Fruit fly (Drosophila melanogaster) whole organism, wandering third instar larva: Measurements from ENCODE around the gene RhoBTB.

Experiments
- Abd-B ChIP-seq: fragments of >200 bp; optimal IDR thresholded peaks from 2 replicates; lab custom pipeline; 2017; ENCODE audit warnings: missing biosample characterization, missing genetic modification characterization
- CG32264 ChIP-seq: fragments of 200-800 bp; sonication (Bioruptor generic); optimal IDR thresholded peaks from 2 replicates; lab custom pipeline; 2016; ENCODE audit warnings: missing biosample characterization, missing genetic modification characterization
- CG9705 ChIP-seq: fragments of 200-800 bp; sonication (Bioruptor generic); optimal IDR thresholded peaks from 2 replicates; lab custom pipeline; 2018; ENCODE audit warnings: missing biosample characterization, mild to moderate bottlenecking, missing genetic modification characterization
- CrebA ChIP-seq: fragments of 200-800 bp; sonication (Bioruptor generic); optimal IDR thresholded peaks from 2 replicates; lab custom pipeline; 2016; ENCODE audit warnings: missing biosample characterization, mild to moderate bottlenecking, missing genetic modification characterization, borderline replicate concordance
- Dfd ChIP-seq: fragments of >200 bp; optimal IDR thresholded peaks from 2 replicates; lab custom pipeline; 2017; ENCODE audit warnings: missing biosample characterization, missing genetic modification characterization
- Dif ChIP-seq: fragments of 200-275, 200-300 bp; sonication (Bioruptor generic); optimal IDR thresholded peaks from 2 replicates; lab custom pipeline; 2018; ENCODE audit warnings: missing biosample characterization, missing genetic modification characterization; ENCODE audit not compliant: partially characterized antibody
- GATAd ChIP-seq: sonication (Bioruptor generic); optimal IDR thresholded peaks from 2 replicates; lab custom pipeline; 2016; ENCODE audit warnings: missing biosample characterization, missing genetic modification characterization
- HLH106 ChIP-seq: fragments of 200-800 bp; optimal IDR thresholded peaks from 3 replicates; lab custom pipeline; 2019; ENCODE audit warnings: missing biosample characterization, mild to moderate bottlenecking, missing genetic modification characterization, moderate library complexity
- Hnf4 ChIP-seq: fragments of 200-800 bp; sonication (Bioruptor generic); optimal IDR thresholded peaks from 2 replicates; lab custom pipeline; 2016; ENCODE audit warnings: missing biosample characterization, mild to moderate bottlenecking, missing genetic modification characterization
- Hr78 ChIP-seq: fragments of >200 bp; optimal IDR thresholded peaks from 2 replicates; lab custom pipeline; 2017; ENCODE audit warnings: missing biosample characterization, missing genetic modification characterization
- Hr83 ChIP-seq: fragments of 200-300 bp; sonication (Bioruptor generic); optimal IDR thresholded peaks from 2 replicates; lab custom pipeline; 2016; ENCODE audit warnings: missing biosample characterization, mild to moderate bottlenecking, missing genetic modification characterization, moderate library complexity; ENCODE audit not compliant: poor library complexity, severe bottlenecking
- Jra ChIP-seq: sonication (Bioruptor generic); optimal IDR thresholded peaks from 2 replicates; lab custom pipeline; 2016; ENCODE audit warnings: missing biosample characterization, missing genetic modification characterization
- Mio ChIP-seq: sonication (Bioruptor generic); optimal IDR thresholded peaks from 2 replicates; lab custom pipeline; 2016; ENCODE audit warnings: missing biosample characterization, missing genetic modification characterization
- Myc ChIP-seq: fragments of >200 bp; optimal IDR thresholded peaks from 2 replicates; lab custom pipeline; 2017
- N ChIP-seq: fragments of >200 bp; optimal IDR thresholded peaks from 2 replicates; lab custom pipeline; 2018; ENCODE audit warnings: missing biosample characterization, missing external identifiers, missing genetic modification characterization
- OdsH ChIP-seq: fragments of 200-800 bp; sonication (Bioruptor generic); optimal IDR thresholded peaks from 2 replicates; lab custom pipeline; 2016; ENCODE audit warnings: missing biosample characterization, mild to moderate bottlenecking, missing genetic modification characterization
- Rel ChIP-seq, 2 experiments: fragments of 200-800 bp; sonication (Bioruptor generic) in 1 of 2; optimal IDR thresholded peaks; 2 replicates in 1 of 2; 3 replicates in 1 of 2; lab custom pipeline; 2016 to 2019; ENCODE audit warnings: mild to moderate bottlenecking in 2 of 2, missing biosample characterization in 2 of 2, missing genetic modification characterization in 2 of 2, moderate library complexity in 1 of 2
- Sp1 ChIP-seq: fragments of 200-800 bp; sonication (Bioruptor generic); optimal IDR thresholded peaks from 3 replicates; lab custom pipeline; 2019; ENCODE audit warnings: missing biosample characterization, mild to moderate bottlenecking, missing genetic modification characterization, moderate library complexity
- Vsx2 ChIP-seq: fragments of 200-300, 225-300 bp; sonication (Bioruptor generic); optimal IDR thresholded peaks from 2 replicates; lab custom pipeline; 2018; ENCODE audit warnings: missing biosample characterization, missing genetic modification characterization; ENCODE audit not compliant: partially characterized antibody
- br ChIP-seq: fragments of 200-800 bp; sonication (Bioruptor generic); optimal IDR thresholded peaks from 2 replicates; lab custom pipeline; 2016; ENCODE audit warnings: missing biosample characterization, missing genetic modification characterization
- brk ChIP-seq: fragments of 200-800 bp; sonication (Bioruptor generic); optimal IDR thresholded peaks from 2 replicates; lab custom pipeline; 2016; ENCODE audit warnings: missing biosample characterization, mild to moderate bottlenecking, missing genetic modification characterization
- dl ChIP-seq, 2 experiments: fragments of 175-275, 200-275 bp in 1 of 2; fragments of 200-275 bp in 1 of 2; sonication (Bioruptor generic); optimal IDR thresholded peaks; lab custom pipeline; 2018; ENCODE audit warnings: mild to moderate bottlenecking in 2 of 2, missing biosample characterization in 2 of 2, missing genetic modification characterization in 2 of 2, moderate library complexity in 2 of 2; ENCODE audit not compliant: partially characterized antibody in 2 of 2, insufficient read depth in 1 of 2
- dmrt93B ChIP-seq: fragments of 200-800 bp; sonication (Bioruptor generic); optimal IDR thresholded peaks from 2 replicates; lab custom pipeline; 2018; ENCODE audit warnings: missing biosample characterization, mild to moderate bottlenecking, missing genetic modification characterization
- dsf ChIP-seq: sonication (Bioruptor generic); optimal IDR thresholded peaks from 2 replicates; lab custom pipeline; 2016; ENCODE audit warnings: missing biosample characterization, missing genetic modification characterization, borderline replicate concordance
- ey ChIP-seq: fragments of 200-800 bp; sonication (Bioruptor generic); optimal IDR thresholded peaks from 2 replicates; lab custom pipeline; 2016; ENCODE audit warnings: missing biosample characterization, missing genetic modification characterization
- foxo ChIP-seq, 2 experiments: fragments of 200-800 bp; sonication (Bioruptor generic); optimal IDR thresholded peaks; 2 replicates in 1 of 2; 3 replicates in 1 of 2; lab custom pipeline; 2016 to 2017; ENCODE audit warnings: missing biosample characterization in 2 of 2, missing genetic modification characterization in 2 of 2
- fru ChIP-seq: fragments of 200-800 bp; sonication (Bioruptor generic); optimal IDR thresholded peaks from 3 replicates; lab custom pipeline; 2016; ENCODE audit warnings: missing biosample characterization, mild to moderate bottlenecking, missing genetic modification characterization
- h ChIP-seq: fragments of 200-800 bp; sonication (Bioruptor generic); optimal IDR thresholded peaks from 3 replicates; lab custom pipeline; 2016; ENCODE audit warnings: missing biosample characterization, mild to moderate bottlenecking, missing genetic modification characterization
- jim ChIP-seq: fragments of 175-275, 200-325 bp; sonication (Bioruptor generic); optimal IDR thresholded peaks from 2 replicates; lab custom pipeline; 2016; ENCODE audit warnings: missing biosample characterization, mild to moderate bottlenecking, missing genetic modification characterization
- lola ChIP-seq: fragments of >200 bp; optimal IDR thresholded peaks from 2 replicates; lab custom pipeline; 2017; ENCODE audit warnings: missing biosample characterization, missing genetic modification characterization
- pan ChIP-seq: fragments of >200 bp; optimal IDR thresholded peaks from 2 replicates; lab custom pipeline; 2017
- psq ChIP-seq: fragments of 200-800 bp; sonication (Bioruptor generic); optimal IDR thresholded peaks from 3 replicates; lab custom pipeline; 2017; ENCODE audit warnings: missing biosample characterization, mild to moderate bottlenecking, missing genetic modification characterization, moderate library complexity
- rgr ChIP-seq: fragments of 200-800 bp; sonication (Bioruptor generic); optimal IDR thresholded peaks from 3 replicates; lab custom pipeline; 2016; ENCODE audit warnings: missing biosample characterization, mild to moderate bottlenecking, missing genetic modification characterization
- sage ChIP-seq: fragments of 200-800 bp; sonication (Bioruptor generic); optimal IDR thresholded peaks from 2 replicates; lab custom pipeline; 2016; ENCODE audit warnings: missing biosample characterization, mild to moderate bottlenecking, missing genetic modification characterization
- sv ChIP-seq: fragments of 200-800 bp; sonication (Bioruptor generic); optimal IDR thresholded peaks from 3 replicates; lab custom pipeline; 2016; ENCODE audit warnings: missing biosample characterization, missing genetic modification characterization
- tai ChIP-seq: sonication (Bioruptor generic); optimal IDR thresholded peaks from 2 replicates; lab custom pipeline; 2016; ENCODE audit warnings: missing biosample characterization, missing genetic modification characterization
- usp ChIP-seq: fragments of >200 bp; optimal IDR thresholded peaks from 2 replicates; lab custom pipeline; 2017; ENCODE audit warnings: missing biosample characterization, missing genetic modification characterization
- woc ChIP-seq: sonication (Bioruptor generic); optimal IDR thresholded peaks from 2 replicates; lab custom pipeline; 2016; ENCODE audit warnings: missing biosample characterization, mild to moderate bottlenecking, missing genetic modification characterization

The RhoBTB gene

DNA sequence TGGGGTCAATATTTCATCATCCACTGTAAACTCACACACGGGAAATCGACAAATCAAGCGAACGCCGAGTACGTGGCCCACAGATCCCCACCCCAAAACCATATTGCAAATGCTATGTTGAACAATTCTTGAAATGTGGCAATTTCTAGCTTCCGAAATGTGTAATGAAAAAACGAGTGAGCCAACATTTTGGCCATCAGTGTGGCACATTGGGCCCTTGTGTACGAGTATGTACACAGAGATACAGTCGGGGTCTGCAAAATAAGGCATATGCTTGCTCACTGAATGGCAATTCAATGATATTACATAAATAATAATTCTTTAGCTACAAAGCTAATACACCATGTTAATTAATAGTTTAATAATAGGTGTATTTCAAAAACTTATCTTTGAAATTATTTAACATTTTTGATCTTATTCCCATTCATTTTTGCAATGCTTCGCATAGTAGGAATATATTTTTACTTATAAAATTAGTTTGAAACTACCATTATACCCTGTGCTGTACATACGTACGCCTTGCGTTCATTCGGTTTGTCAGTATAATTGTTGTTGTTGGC, 23.6 kb downstream of the RhoBTB start:
- TF ChIP-seq dmrt93B (peak; percentile 78), br (GFP tag; lab: Kevin White, UChicago) (peak; percentile 80), rgr (GFP tag; lab: Kevin White, UChicago) (peak; percentile 90), Dfd (no peak), Rel (GFP tag; optimal IDR thresholded peaks at IDR 0.05; lab: Kevin White, UChicago) (peak; percentile 1), Rel (tag; optimal IDR thresholded peaks at IDR 0.05; lab: Kevin White, UChicago) (peak; percentile 71), lola (GFP tag; lab: Kevin White, UChicago) (no peak), ey (GFP tag; lab: Kevin White, UChicago) (peak; percentile 89), fru (GFP tag; lab: Kevin White, UChicago) (peak; percentile 90), Hnf4 (GFP tag; lab: Kevin White, UChicago) (peak; percentile 80), Hr83 (GFP tag; lab: Kevin White, UChicago) (peak; percentile 70), Dif (GFP tag; lab: Kevin White, UChicago) (no peak), Myc (lab: Kevin White, UChicago) (no peak), psq (GFP tag; lab: Kevin White, UChicago) (peak; percentile 81), foxo (GFP tag; optimal IDR thresholded peaks at IDR 0.05; lab: Kevin White, UChicago) (peak; percentile 55 to 91), N (GFP tag; lab: Kevin White, UChicago) (no peak), Jra (GFP tag; lab: Kevin White, UChicago) (peak; percentile 71), tai (GFP tag; lab: Kevin White, UChicago) (peak; percentile 79), sv (GFP tag; lab: Kevin White, UChicago) (peak; percentile 87), Vsx2 (GFP tag; lab: Kevin White, UChicago) (no peak), HLH106 (peak; percentile 91), pan (no peak), Sp1 (GFP tag; lab: Kevin White, UChicago) (peak; percentile 93), dl (GFP tag; optimal IDR thresholded peaks at IDR 0.05; lab: Kevin White, UChicago; ENCODE audit: insufficient read depth in 1 of 2, partially characterized antibody in 2 of 2) (no peak), GATAd (GFP tag; lab: Kevin White, UChicago) (no peak), CG32264 (GFP tag; lab: Kevin White, UChicago) (peak; percentile 49), CrebA (GFP tag; lab: Kevin White, UChicago) (no peak), jim (peak; percentile 18), Hr78 (GFP tag; lab: Kevin White, UChicago) (no peak), woc (GFP tag; lab: Kevin White, UChicago) (peak; percentile 83), h (GFP tag; lab: Kevin White, UChicago) (peak; percentile 91), dsf (GFP tag; lab: Kevin White, UChicago) (no peak), sage (GFP tag; lab: Kevin White, UChicago) (peak; percentile 83), usp (no peak), OdsH (GFP tag; lab: Kevin White, UChicago) (peak; percentile 91), brk (peak; percentile 83), Abd-B (GFP tag; lab: Kevin White, UChicago) (no peak), CG9705 (GFP tag; lab: Kevin White, UChicago) (peak; percentile 85), Mio (GFP tag; lab: Kevin White, UChicago) (peak; percentile 82)

DNA sequence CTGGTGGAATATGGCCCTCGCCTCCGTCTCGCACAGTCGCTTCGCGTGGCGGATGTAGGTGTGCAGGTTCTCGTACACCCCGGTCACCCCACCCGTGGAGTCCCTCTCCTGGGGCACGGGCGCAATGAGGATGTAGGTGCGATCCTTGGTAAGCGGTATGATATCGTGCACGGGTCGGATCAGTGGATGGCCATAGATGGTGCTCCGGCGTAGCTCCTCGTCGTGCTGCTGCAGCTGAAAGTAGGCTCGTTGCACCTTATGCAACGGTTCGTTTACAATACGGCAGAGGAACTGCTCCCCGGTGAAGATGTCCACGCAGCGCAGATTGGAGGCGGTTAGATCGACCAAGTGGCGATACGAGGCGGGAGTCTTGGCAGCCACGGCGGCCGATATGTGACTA, 24.5 kb downstream of the RhoBTB start:
- TF ChIP-seq Vsx2 (GFP tag; lab: Kevin White, UChicago) (no peak), tai (GFP tag; lab: Kevin White, UChicago) (no peak), Dfd (no peak), h (GFP tag; lab: Kevin White, UChicago) (no peak), sage (GFP tag; lab: Kevin White, UChicago) (no peak), dsf (GFP tag; lab: Kevin White, UChicago) (no peak)
